Worm (Caenorhabditis elegans) whole organism, young adult: ENCODE data around the gene sra-34.
A peak's percentile ranks its signal among the peaks of the same experiment; 100 is the strongest.

Experiments used
- B0035.1 ChIP-seq: sonication (generic microtip); optimal IDR thresholded peaks from 2 replicates; lab custom pipeline; 2016; ENCODE audit warnings: missing genetic modification characterization, mild to moderate bottlenecking, missing compliant biosample characterization, missing genotype, missing genetic modification reagents
- B0261.1 ChIP-seq: sonication (generic microtip); optimal IDR thresholded peaks from 2 replicates; lab custom pipeline; 2016; ENCODE audit warnings: mild to moderate bottlenecking, missing genetic modification characterization, moderate library complexity, missing compliant biosample characterization
- F49E8.2 ChIP-seq: sonication (generic microtip); optimal IDR thresholded peaks from 3 replicates; lab custom pipeline; 2017; ENCODE audit warnings: missing genetic modification characterization, mild to moderate bottlenecking, missing compliant biosample characterization, antibody characterized with exemption, moderate library complexity; ENCODE audit not compliant: insufficient read depth
- F57C9.4 ChIP-seq: sonication (generic microtip); optimal IDR thresholded peaks from 2 replicates; lab custom pipeline; 2017; ENCODE audit warnings: mild to moderate bottlenecking, missing genetic modification characterization, missing compliant biosample characterization
- T07F8.4 ChIP-seq: sonication (generic microtip); optimal IDR thresholded peaks from 2 replicates; lab custom pipeline; 2016; ENCODE audit warnings: mild to moderate bottlenecking, missing genetic modification characterization, moderate library complexity, missing compliant biosample characterization
- Y79H2A.3 ChIP-seq: fragments of 200-800 bp; sonication (Bioruptor generic); conservative IDR thresholded peaks from 2 replicates; pipeline ENCODE4 v1.3.6; 2022; ENCODE audit warnings: missing genetic modification reagents, missing genetic modification characterization, missing compliant biosample characterization
- ama-1 ChIP-seq, 3 experiments: fragments of 150-350 bp in 1 of 3; sonication (generic microtip) in 2 of 3; optimal IDR thresholded peaks; 2 replicates each; lab custom pipeline; 2014 to 2018; ENCODE audit warnings: missing biosample characterization in 2 of 3, missing genetic modification characterization in 2 of 3, missing genetic modification reagents in 2 of 3
- aptf-3 ChIP-seq: fragments of 200-800 bp; sonication (Bioruptor generic); IDR thresholded peaks from 2 replicates; pipeline ENCODE4 v1.3.6; 2022; ENCODE audit warnings: missing genetic modification characterization, missing compliant biosample characterization
- attf-5 ChIP-seq: fragments of 200-800 bp; sonication (Bioruptor generic); optimal IDR thresholded peaks from 2 replicates; lab custom pipeline; 2018; ENCODE audit warnings: mild to moderate bottlenecking, missing genetic modification characterization, missing compliant biosample characterization
- ccch-3 ChIP-seq: fragments of 200-800 bp; sonication (Bioruptor generic); optimal IDR thresholded peaks from 2 replicates; lab custom pipeline; 2018; ENCODE audit warnings: mild to moderate bottlenecking, missing genetic modification characterization, missing compliant biosample characterization
- die-1 ChIP-seq: sonication (generic microtip); optimal IDR thresholded peaks from 2 replicates; lab custom pipeline; 2016; ENCODE audit warnings: missing genotype, mild to moderate bottlenecking, missing genetic modification characterization, missing compliant biosample characterization
- ekl-4 ChIP-seq: fragments of 200-800 bp; sonication (Bioruptor generic); IDR thresholded peaks from 2 replicates; pipeline ENCODE4 v1.3.6; 2022; ENCODE audit warnings: missing genetic modification reagents, missing genetic modification characterization, missing compliant biosample characterization
- him-1 ChIP-seq: sonication (generic microtip); optimal IDR thresholded peaks from 2 replicates; lab custom pipeline; 2016; ENCODE audit warnings: missing genotype, missing genetic modification reagents, missing genetic modification characterization, missing compliant biosample characterization
- hlh-26 ChIP-seq: fragments of 200-800 bp; sonication (Bioruptor generic); conservative IDR thresholded peaks from 2 replicates; pipeline ENCODE4 v1.3.6; 2022; ENCODE audit warnings: missing genetic modification reagents, missing genetic modification characterization, missing compliant biosample characterization
- hmg-1.2 ChIP-seq: fragments of 200-800 bp; sonication (Bioruptor generic); IDR thresholded peaks from 2 replicates; pipeline ENCODE4 v1.3.6; 2022; ENCODE audit warnings: missing genetic modification reagents, missing genetic modification characterization, missing compliant biosample characterization
- hsf-1 ChIP-seq: fragments of 200-800 bp; sonication (Bioruptor generic); IDR thresholded peaks from 2 replicates; pipeline ENCODE4 v1.3.6; 2022; ENCODE audit warnings: missing genetic modification reagents, missing genetic modification characterization, missing compliant biosample characterization
- let-526 ChIP-seq: fragments of 200-800 bp; sonication (Bioruptor generic); IDR thresholded peaks from 2 replicates; pipeline ENCODE4 v1.3.6; 2022; ENCODE audit warnings: missing genetic modification reagents, missing genetic modification characterization, missing compliant biosample characterization
- lsl-1 ChIP-seq: fragments of 200-800 bp; sonication (Bioruptor generic); optimal IDR thresholded peaks from 2 replicates; lab custom pipeline; 2018; ENCODE audit warnings: mild to moderate bottlenecking, missing genetic modification characterization, moderate library complexity, missing compliant biosample characterization
- lsy-27 ChIP-seq: sonication (generic microtip); optimal IDR thresholded peaks from 2 replicates; lab custom pipeline; 2017; ENCODE audit warnings: missing genetic modification characterization, mild to moderate bottlenecking, missing compliant biosample characterization, antibody characterized with exemption, missing genotype, borderline replicate concordance; ENCODE audit not compliant: insufficient read depth
- madf-10 ChIP-seq: sonication (generic microtip); optimal IDR thresholded peaks from 2 replicates; lab custom pipeline; 2016; ENCODE audit warnings: mild to moderate bottlenecking, missing genetic modification characterization, missing compliant biosample characterization
- madf-3 ChIP-seq: fragments of 200-800 bp; sonication (Bioruptor generic); IDR thresholded peaks from 2 replicates; pipeline ENCODE4 v1.3.6; 2022; ENCODE audit warnings: missing genetic modification reagents, missing genetic modification characterization, missing compliant biosample characterization
- madf-6 ChIP-seq: fragments of 200-800 bp; sonication (Bioruptor generic); IDR thresholded peaks from 2 replicates; pipeline ENCODE4 v1.3.6; 2022; ENCODE audit warnings: missing genetic modification reagents, missing genetic modification characterization, missing compliant biosample characterization
- madf-8 ChIP-seq: fragments of 200-800 bp; sonication (Bioruptor generic); conservative IDR thresholded peaks from 2 replicates; pipeline ENCODE4 v1.3.6; 2022; ENCODE audit warnings: missing genetic modification reagents, missing genetic modification characterization, missing compliant biosample characterization
- mel-28 ChIP-seq: sonication (generic microtip); optimal IDR thresholded peaks from 2 replicates; lab custom pipeline; 2016; ENCODE audit warnings: borderline replicate concordance, mild to moderate bottlenecking, missing genetic modification characterization, missing compliant biosample characterization
- mes-4 ChIP-seq: sonication (generic microtip); optimal IDR thresholded peaks from 2 replicates; lab custom pipeline; 2016; ENCODE audit warnings: missing genotype, missing genetic modification characterization, missing compliant biosample characterization
- nhr-120 ChIP-seq: fragments of 200-800 bp; sonication (Bioruptor generic); IDR thresholded peaks from 2 replicates; pipeline ENCODE4 v1.3.6; 2022; ENCODE audit warnings: missing genetic modification characterization, missing compliant biosample characterization
- nhr-80 ChIP-seq: sonication (generic microtip); optimal IDR thresholded peaks from 2 replicates; lab custom pipeline; 2016; ENCODE audit warnings: missing genetic modification characterization, missing compliant biosample characterization
- nhr-90 ChIP-seq: sonication (generic microtip); optimal IDR thresholded peaks from 2 replicates; lab custom pipeline; 2016; ENCODE audit warnings: missing genotype, mild to moderate bottlenecking, missing genetic modification characterization, missing compliant biosample characterization
- rpc-1 ChIP-seq, 2 experiments: fragments of 150-350 bp in 1 of 2; sonication (generic microtip) in 1 of 2; optimal IDR thresholded peaks; 2 replicates each; lab custom pipeline; 2014 to 2018; ENCODE audit warnings: missing biosample characterization in 1 of 2, missing genetic modification characterization in 1 of 2, missing genetic modification reagents in 1 of 2, missing genotype in 1 of 2
- snpc-1.1 ChIP-seq: sonication (generic microtip); optimal IDR thresholded peaks from 2 replicates; lab custom pipeline; 2017; ENCODE audit warnings: missing genetic modification characterization, mild to moderate bottlenecking, missing compliant biosample characterization, antibody characterized with exemption, moderate library complexity, missing genotype, missing genetic modification reagents; ENCODE audit not compliant: insufficient read depth
- sptf-2 ChIP-seq: fragments of 200-800 bp; sonication (Bioruptor generic); optimal IDR thresholded peaks from 2 replicates; lab custom pipeline; 2018; ENCODE audit warnings: mild to moderate bottlenecking, missing genetic modification characterization, missing compliant biosample characterization
- xnd-1 ChIP-seq: sonication (generic microtip); optimal IDR thresholded peaks from 2 replicates; lab custom pipeline; 2016; ENCODE audit warnings: missing genotype, missing genetic modification reagents, missing genetic modification characterization, missing compliant biosample characterization
- zfh-2 ChIP-seq: fragments of 200-800 bp; sonication (Bioruptor generic); conservative IDR thresholded peaks from 2 replicates; pipeline ENCODE4 v1.3.6; 2022; ENCODE audit warnings: missing genetic modification reagents, missing genetic modification characterization, missing compliant biosample characterization
- ztf-6 ChIP-seq: fragments of 200-800 bp; sonication (Bioruptor generic); IDR thresholded peaks from 2 replicates; pipeline ENCODE4 v1.3.6; 2022; ENCODE audit warnings: missing genetic modification reagents, missing genetic modification characterization, missing compliant biosample characterization

The sra-34 gene

DNA sequence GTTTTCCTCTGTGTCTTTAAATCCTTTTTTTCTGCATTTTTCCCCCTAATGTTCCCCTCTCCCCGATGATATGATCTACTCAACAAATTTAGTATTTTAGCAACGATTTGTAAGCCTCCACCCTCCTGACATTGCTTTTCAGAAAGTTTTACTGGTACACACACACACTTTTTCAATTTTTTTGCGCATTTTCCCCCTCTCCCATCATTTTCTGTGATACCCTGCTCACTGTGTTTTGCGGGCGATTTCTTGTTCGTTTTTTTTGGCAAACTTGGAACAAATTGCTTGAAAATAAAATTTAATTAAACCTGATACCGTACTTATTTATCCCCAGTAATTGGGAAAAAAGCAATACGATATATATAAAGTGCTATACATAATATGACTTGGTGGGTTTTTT lies 47.2 kb upstream of the sra-34 start (continued):
- TF ChIP-seq madf-8 (GFP tag; lab: Robert Waterston, UW): 0 out of 2 replicates have a peak, but pooled peaks have one; percentile 4
- peak; percentile 32 for TF ChIP-seq sptf-2 (GFP tag; lab: Kevin White, UChicago)
- no peak for TF ChIP-seq nhr-120 (GFP tag; lab: Robert Waterston, UW)
- no peak for TF ChIP-seq let-526 (GFP tag; lab: Robert Waterston, UW)
- TF ChIP-seq aptf-3 (GFP tag; lab: Robert Waterston, UW): 0 out of 2 replicates have a peak, but pooled peaks have one; percentile 42
- peak; percentile 32 for TF ChIP-seq attf-5
- TF ChIP-seq madf-6: peak; percentile 15; the same call in 1 of the 2 replicates
- TF ChIP-seq madf-3: no peak
- no peak for TF ChIP-seq mel-28 (tag; lab: Kevin White, UChicago)
- peak; percentile 35 for TF ChIP-seq lsl-1
- TF ChIP-seq him-1 (tag; lab: Kevin White, UChicago): peak; percentile 89
- TF ChIP-seq ekl-4 (GFP tag; lab: Robert Waterston, UW): 0 out of 2 replicates have a peak, but pooled peaks have one; percentile 48
- TF ChIP-seq die-1 (tag; lab: Kevin White, UChicago): no peak

ce11 chrII:4590086-4590485 lies 46.6 kb upstream of the sra-34 start:
- TF ChIP-seq T07F8.4 (tag; lab: Kevin White, UChicago) (no peak), zfh-2 (GFP tag; lab: Robert Waterston, UW) (peak; percentile 57), lsy-27 (tag; lab: Kevin White, UChicago) (no peak), hsf-1 (0 out of 2 replicates have a peak, but pooled peaks have one; percentile 13), madf-3 (0 out of 2 replicates have a peak, but pooled peaks have one; percentile 5)

ce11 chrII:4585327-4585726 lies 41.9 kb upstream of the sra-34 start:
- TF ChIP-seq mes-4 (tag; lab: Kevin White, UChicago) (no peak), hlh-26 (no peak), xnd-1 (tag; lab: Kevin White, UChicago) (no peak), hsf-1 (0 out of 2 replicates have a peak, but pooled peaks have one; percentile 21), nhr-80 (tag; lab: Kevin White, UChicago) (no peak)

DNA sequence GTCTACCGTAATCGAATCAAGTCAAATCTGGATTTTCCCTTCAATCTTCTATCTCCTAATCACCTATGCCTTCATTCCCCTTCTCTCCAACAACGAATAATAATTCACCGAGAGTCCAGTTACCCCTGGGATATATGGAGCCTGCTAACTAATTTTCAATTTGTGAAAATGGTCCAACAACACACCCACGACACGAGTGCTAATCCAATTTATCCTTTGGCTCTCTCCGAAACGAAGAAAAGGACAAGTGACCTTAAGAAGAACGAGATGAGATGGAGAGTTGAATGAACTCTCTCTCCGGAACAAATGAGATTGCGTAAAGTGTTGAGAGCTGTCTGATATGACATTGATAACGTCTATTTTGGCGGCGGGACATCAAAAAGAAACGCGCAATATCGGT lies 40.8 kb upstream of the sra-34 start:
- no peak for TF ChIP-seq ztf-6
- TF ChIP-seq madf-10 (tag; lab: Kevin White, UChicago): no peak

DNA sequence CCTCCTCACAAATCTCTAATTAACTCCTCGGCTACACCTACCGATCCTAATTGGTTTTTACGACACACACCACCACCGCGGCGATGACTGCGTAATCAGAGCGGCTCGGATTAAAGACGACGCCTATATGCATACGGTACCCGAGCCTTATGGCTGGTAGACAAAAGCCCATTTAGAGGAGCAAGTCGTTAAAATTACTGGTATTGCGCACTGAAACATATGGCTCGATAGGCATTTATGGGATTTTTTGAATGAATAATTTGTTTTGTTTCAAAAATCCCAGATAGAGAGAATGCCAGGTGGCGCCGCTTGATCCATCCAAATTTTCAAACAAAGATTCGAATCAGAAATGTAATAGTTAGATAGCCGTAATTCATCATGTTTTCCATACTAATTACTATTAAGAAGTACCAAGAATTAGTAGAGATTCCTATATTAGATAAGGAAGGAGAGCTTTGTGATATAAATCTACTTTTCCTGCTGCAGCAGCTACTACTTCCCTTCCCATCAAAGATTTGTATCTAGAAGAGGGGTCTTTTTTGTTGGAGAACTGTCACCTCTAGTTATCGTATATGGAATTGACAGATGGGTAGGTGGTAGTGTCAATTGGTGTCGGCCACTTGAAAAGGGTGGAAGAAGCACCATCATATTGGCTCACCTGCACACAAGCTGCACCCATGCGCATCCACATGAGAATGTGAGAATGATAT lies 39.9 kb upstream of the sra-34 start:
- TF ChIP-seq F57C9.4 (tag; lab: Kevin White, UChicago) (no peak), hmg-1.2 (no peak), madf-3 (0 out of 2 replicates have a peak, but pooled peaks have one; percentile 13)

DNA sequence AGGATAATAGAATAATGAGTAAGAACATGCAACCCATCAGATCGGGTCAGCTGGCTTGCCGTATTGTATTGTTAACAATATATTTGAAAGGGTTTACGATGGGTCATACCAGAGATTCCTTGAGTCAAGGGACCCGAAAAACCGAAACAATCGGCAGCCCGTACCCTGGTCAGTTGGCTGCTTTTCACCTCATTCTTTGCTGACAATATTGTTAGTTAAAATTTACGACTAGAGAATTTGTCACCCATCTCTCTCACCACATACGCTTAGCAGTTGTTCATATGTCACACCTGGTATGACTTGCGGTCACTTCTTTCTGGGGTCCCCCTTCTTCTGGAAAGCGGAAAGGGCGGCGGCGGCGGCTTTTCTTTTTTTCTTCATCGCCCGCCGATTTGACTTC lies 37.6 kb upstream of the sra-34 start:
- TF ChIP-seq Y79H2A.3: no peak
- no peak for TF ChIP-seq mes-4 (tag; lab: Kevin White, UChicago)
- no peak for TF ChIP-seq ccch-3
- no peak for TF ChIP-seq nhr-80 (tag; lab: Kevin White, UChicago)
- TF ChIP-seq F49E8.2 (tag; lab: Kevin White, UChicago): no peak
- no peak for TF ChIP-seq nhr-90 (tag; lab: Kevin White, UChicago)
- no peak for TF ChIP-seq B0035.1 (tag; lab: Kevin White, UChicago)
- no peak for TF ChIP-seq ama-1 (optimal IDR thresholded peaks at IDR 0.05; lab: Kevin White, UChicago)
- TF ChIP-seq ama-1 (GFP tag; optimal IDR thresholded peaks at IDR 0.05; lab: Kevin White, UChicago): no peak
- no peak for TF ChIP-seq lsy-27 (tag; lab: Kevin White, UChicago)
- TF ChIP-seq snpc-1.1 (tag; lab: Kevin White, UChicago): no peak
- TF ChIP-seq B0261.1 (tag; lab: Kevin White, UChicago): no peak
- no peak for TF ChIP-seq rpc-1 (optimal IDR thresholded peaks at IDR 0.05; lab: Kevin White, UChicago)
- no peak for TF ChIP-seq rpc-1 (tag; optimal IDR thresholded peaks at IDR 0.05; lab: Kevin White, UChicago)
